Worm (Caenorhabditis elegans) whole organism, L1 larva: ENCODE results near the gene sra-29.

Experiments
- C34B4.2 ChIP-seq: sonication (generic microtip); optimal IDR thresholded peaks from 2 replicates; lab custom pipeline; 2017; ENCODE audit warnings: mild to moderate bottlenecking, missing genetic modification characterization, missing compliant biosample characterization
- aly-2 ChIP-seq: fragments of 150-350 bp; optimal IDR thresholded peaks from 2 replicates; lab custom pipeline; 2014; ENCODE audit warnings: missing biosample characterization, missing genetic modification characterization
- ama-1 ChIP-seq: fragments of 150-350 bp; optimal IDR thresholded peaks from 2 replicates; lab custom pipeline; 2014
- blmp-1 ChIP-seq: fragments of 150-350 bp; optimal IDR thresholded peaks from 2 replicates; lab custom pipeline; 2014; ENCODE audit warnings: missing biosample characterization, missing genetic modification characterization
- ceh-82 ChIP-seq, 3 experiments: fragments of 150-350 bp in 1 of 3; sonication (generic microtip) in 2 of 3; optimal IDR thresholded peaks; 2 replicates each; lab custom pipeline; 2014 to 2017; ENCODE audit warnings: missing biosample characterization in 3 of 3, missing genetic modification characterization in 3 of 3
- ceh-88 ChIP-seq: fragments of 200-800 bp; sonication (Bioruptor generic); IDR thresholded peaks from 2 replicates; pipeline ENCODE4 v1.3.6; 2022; ENCODE audit warnings: missing genetic modification characterization, missing compliant biosample characterization
- ceh-90 ChIP-seq: sonication (generic microtip); optimal IDR thresholded peaks from 2 replicates; lab custom pipeline; 2016; ENCODE audit warnings: missing genetic modification characterization, missing compliant biosample characterization
- efl-1 ChIP-seq, 4 experiments: fragments of 150-350 bp; optimal IDR thresholded peaks in 3 of 4; peaks in 1 of 4; 1 replicate in 1 of 4; 2 replicates in 3 of 4; lab custom pipeline; 2014; ENCODE audit warnings: missing biosample characterization in 2 of 4, missing genetic modification characterization in 2 of 4, missing genetic modification reagents in 2 of 4
- efl-3 ChIP-seq: fragments of 200-800 bp; sonication (Bioruptor generic); optimal IDR thresholded peaks from 2 replicates; lab custom pipeline; 2018; ENCODE audit warnings: mild to moderate bottlenecking, missing genetic modification characterization, missing compliant biosample characterization
- elt-2 ChIP-seq: sonication (generic microtip); optimal IDR thresholded peaks from 2 replicates; lab custom pipeline; 2016; ENCODE audit warnings: missing genetic modification characterization, mild to moderate bottlenecking, inconsistent platforms, missing compliant biosample characterization, missing genetic modification reagents
- fkh-10 ChIP-seq: sonication (generic microtip); optimal IDR thresholded peaks from 2 replicates; lab custom pipeline; 2017; ENCODE audit warnings: missing biosample characterization, missing genetic modification reagents, missing genetic modification characterization
- fos-1 ChIP-seq: fragments of 150-350 bp; optimal IDR thresholded peaks from 2 replicates; lab custom pipeline; 2014; ENCODE audit warnings: missing biosample characterization, missing genetic modification characterization
- hpl-2 ChIP-seq: fragments of 150-350 bp; optimal IDR thresholded peaks from 2 replicates; lab custom pipeline; 2014; ENCODE audit warnings: missing biosample characterization, missing genetic modification reagents, missing genetic modification characterization
- irx-1 ChIP-seq: sonication (generic microtip); optimal IDR thresholded peaks from 2 replicates; lab custom pipeline; 2016; ENCODE audit warnings: missing genetic modification characterization, missing compliant biosample characterization
- lin-13 ChIP-seq: fragments of 150-350 bp; optimal IDR thresholded peaks from 2 replicates; lab custom pipeline; 2014; ENCODE audit warnings: missing biosample characterization, missing genetic modification reagents, missing genetic modification characterization
- lin-14 ChIP-seq: fragments of 200-800 bp; sonication (Bioruptor generic); optimal IDR thresholded peaks from 2 replicates; lab custom pipeline; 2018; ENCODE audit warnings: mild to moderate bottlenecking, missing genetic modification characterization, moderate library complexity, missing compliant biosample characterization
- lin-39 ChIP-seq: fragments of 150-350 bp; optimal IDR thresholded peaks from 2 replicates; lab custom pipeline; 2014; ENCODE audit warnings: missing biosample characterization, missing genetic modification reagents, missing genetic modification characterization
- lir-3 ChIP-seq: sonication (generic microtip); optimal IDR thresholded peaks from 2 replicates; lab custom pipeline; 2016; ENCODE audit warnings: mild to moderate bottlenecking, missing genetic modification characterization, moderate library complexity, missing compliant biosample characterization; ENCODE audit not compliant: poor library complexity
- lsy-2 ChIP-seq, 2 experiments: fragments of 150-350 bp; optimal IDR thresholded peaks; 2 replicates each; lab custom pipeline; 2014; ENCODE audit warnings: missing biosample characterization in 2 of 2, missing genetic modification characterization in 2 of 2
- mdl-1 ChIP-seq, 2 experiments: fragments of 150-350 bp; optimal IDR thresholded peaks; 2 replicates each; lab custom pipeline; 2014 to 2017; ENCODE audit warnings: missing biosample characterization in 2 of 2, missing genetic modification characterization in 2 of 2, inconsistent platforms in 1 of 2
- nhr-19 ChIP-seq: fragments of 200-800 bp; sonication (Bioruptor generic); conservative IDR thresholded peaks from 2 replicates; pipeline ENCODE4 v1.3.6; 2022; ENCODE audit warnings: missing genetic modification characterization, missing compliant biosample characterization
- nhr-20 ChIP-seq: sonication (generic microtip); optimal IDR thresholded peaks from 2 replicates; lab custom pipeline; 2016; ENCODE audit warnings: mild to moderate bottlenecking, missing genetic modification characterization, missing compliant biosample characterization
- nhr-47 ChIP-seq: sonication (generic microtip); optimal IDR thresholded peaks from 2 replicates; lab custom pipeline; 2016; ENCODE audit warnings: mild to moderate bottlenecking, missing genetic modification characterization, moderate library complexity, missing compliant biosample characterization
- nhr-71 ChIP-seq: sonication (generic microtip); optimal IDR thresholded peaks from 2 replicates; lab custom pipeline; 2016; ENCODE audit warnings: mild to moderate bottlenecking, missing genetic modification characterization, moderate library complexity, missing compliant biosample characterization
- nhr-76 ChIP-seq: sonication (generic microtip); optimal IDR thresholded peaks from 2 replicates; lab custom pipeline; 2017; ENCODE audit warnings: missing biosample characterization, missing genetic modification characterization
- nhr-84 ChIP-seq: sonication (generic microtip); optimal IDR thresholded peaks from 2 replicates; lab custom pipeline; 2017; ENCODE audit warnings: missing biosample characterization, missing genetic modification characterization
- nhr-85 ChIP-seq: sonication (generic microtip); peaks from one replicate; lab custom pipeline; 2016; ENCODE audit warnings: missing genetic modification characterization, inconsistent platforms, missing compliant biosample characterization
- nhr-90 ChIP-seq: sonication (generic microtip); optimal IDR thresholded peaks from 2 replicates; lab custom pipeline; 2016; ENCODE audit warnings: mild to moderate bottlenecking, missing genetic modification characterization, missing compliant biosample characterization; ENCODE audit not compliant: poor library complexity
- pag-3 ChIP-seq: sonication (generic microtip); optimal IDR thresholded peaks from 2 replicates; lab custom pipeline; 2017; ENCODE audit warnings: missing genetic modification characterization, mild to moderate bottlenecking, missing compliant biosample characterization, antibody characterized with exemption, borderline replicate concordance; ENCODE audit not compliant: insufficient read depth
- pqm-1 ChIP-seq: sonication (generic microtip); optimal IDR thresholded peaks from 3 replicates; lab custom pipeline; 2017; ENCODE audit warnings: missing biosample characterization, missing genetic modification characterization
- rnt-1 ChIP-seq: sonication (generic microtip); optimal IDR thresholded peaks from 2 replicates; lab custom pipeline; 2016; ENCODE audit warnings: mild to moderate bottlenecking, missing genetic modification characterization, moderate library complexity, missing compliant biosample characterization
- snu-23 ChIP-seq: sonication (generic microtip); optimal IDR thresholded peaks from 2 replicates; lab custom pipeline; 2016; ENCODE audit warnings: missing genetic modification characterization, missing compliant biosample characterization
- tlp-1 ChIP-seq: fragments of 150-350 bp; optimal IDR thresholded peaks from 2 replicates; lab custom pipeline; 2014; ENCODE audit warnings: missing biosample characterization, missing genetic modification characterization
- unc-30 ChIP-seq: sonication (generic microtip); optimal IDR thresholded peaks from 2 replicates; lab custom pipeline; 2017; ENCODE audit warnings: missing biosample characterization, missing genetic modification characterization
- unc-86 ChIP-seq: sonication (generic microtip); optimal IDR thresholded peaks from 2 replicates; lab custom pipeline; 2016; ENCODE audit warnings: missing genetic modification characterization, missing compliant biosample characterization
- vab-15 ChIP-seq: sonication (generic microtip); optimal IDR thresholded peaks from 2 replicates; lab custom pipeline; 2017; ENCODE audit warnings: missing genotype, mild to moderate bottlenecking, missing genetic modification characterization, missing compliant biosample characterization
- zag-1 ChIP-seq: fragments of 150-350 bp; optimal IDR thresholded peaks from 2 replicates; lab custom pipeline; 2014; ENCODE audit warnings: missing biosample characterization, missing genetic modification characterization
- ztf-11 ChIP-seq, 2 experiments: sonication (generic microtip); optimal IDR thresholded peaks; 2 replicates each; lab custom pipeline; 2016 to 2017; ENCODE audit warnings: missing genetic modification characterization in 2 of 2, missing biosample characterization in 1 of 2, missing compliant biosample characterization in 1 of 2
- ztf-4 ChIP-seq: fragments of 150-350 bp; optimal IDR thresholded peaks from 2 replicates; lab custom pipeline; 2014; ENCODE audit warnings: missing biosample characterization, missing genetic modification characterization

sra-29 gene

ce11 chrII:6587264-6587870, 11.8 kb upstream of the sra-29 start, which contains the start of gene C56C10.7:
C56C10.7 (minus strand) TSS chrII:6587575.
- TF ChIP-seq rnt-1 (tag; lab: Kevin White, UChicago) (no peak), ceh-82 (tag; optimal IDR thresholded peaks at IDR 0.05; lab: Kevin White, UChicago) (peak in 1 of 3 experiments; percentile 16), irx-1 (no peak), nhr-90 (tag; lab: Kevin White, UChicago) (peak; percentile 39), snu-23 (GFP tag; lab: Kevin White, UChicago) (peak; percentile 32), lsy-2 (tag; optimal IDR thresholded peaks at IDR 0.05; lab: Kevin White, UChicago) (peak in 1 of 2 experiments; percentile 15), ztf-11 (tag; optimal IDR thresholded peaks at IDR 0.05; lab: Kevin White, UChicago) (peak in 1 of 2 experiments; percentile 3), elt-2 (tag; lab: Kevin White, UChicago) (peak; percentile 30), nhr-19 (GFP tag; lab: Robert Waterston, UW) (no peak), aly-2 (tag; lab: Kevin White, UChicago) (peak; percentile 75), nhr-71 (peak; percentile 11), nhr-85 (tag; lab: Kevin White, UChicago) (peak; percentile 24), ama-1 (peak; percentile 62), nhr-20 (tag; lab: Kevin White, UChicago) (peak; percentile 1)

ce11 chrII:6582758-6583157, 7.2 kb upstream of the sra-29 start, which contains the start of gene C56C10.4:
C56C10.4 (plus strand) TSS chrII:6583058.
- TF ChIP-seq hpl-2 (GFP tag; lab: Kevin White, UChicago) (no peak), lin-39 (no peak), C34B4.2 (no peak)

ce11 chrII:6581236-6581635, 5.7 kb upstream of the sra-29 start, which contains the start of gene C56C10.6:
C56C10.6 (minus strand) TSS chrII:6581336.
- no peak for TF ChIP-seq nhr-47 (tag; lab: Kevin White, UChicago)
- no peak for TF ChIP-seq efl-1 (optimal IDR thresholded peaks at IDR 0.05; lab: Kevin White, UChicago)
- TF ChIP-seq efl-1 (GFP tag; optimal IDR thresholded peaks at IDR 0.05 in 1 of 2; lab: Kevin White, UChicago): peak in 1 of 2 experiments; percentile 28
- no peak for TF ChIP-seq lir-3 (tag; lab: Kevin White, UChicago)

- TF ChIP-seq unc-30 (tag; lab: Kevin White, UChicago) (no peak), pag-3 (no peak), zag-1 (tag; lab: Kevin White, UChicago) (no peak), unc-86 (tag; lab: Kevin White, UChicago) (no peak), nhr-85 (tag; lab: Kevin White, UChicago) (no peak), lin-13 (GFP tag; lab: Kevin White, UChicago) (no peak), aly-2 (tag; lab: Kevin White, UChicago) (no peak), blmp-1 (tag; lab: Kevin White, UChicago) (no peak), mdl-1 (tag; optimal IDR thresholded peaks at IDR 0.05; lab: Kevin White, UChicago) (no peak)
- TF ChIP-seq, all 84 proteins: peak for 0
These were observed 2.8 kb upstream of the sra-29 start, which contains the start of gene sra-31 for ce11 chrII:6578378-6578777. sra-31 (minus strand) TSS chrII:6578478.

ce11 chrII:6573677-6574076, 1.9 kb downstream of the sra-29 start, which contains the start of gene sra-28:
sra-28 (minus strand) TSS chrII:6573777.
- TF ChIP-seq lin-14 (GFP tag; lab: Kevin White, UChicago) (no peak), efl-3 (GFP tag; lab: Kevin White, UChicago) (no peak), tlp-1 (tag; lab: Kevin White, UChicago) (no peak), ceh-90 (tag; lab: Kevin White, UChicago) (no peak), nhr-84 (no peak), nhr-76 (tag; lab: Kevin White, UChicago) (no peak), fos-1 (tag; lab: Kevin White, UChicago) (no peak), pqm-1 (no peak), ztf-4 (tag; lab: Kevin White, UChicago) (no peak), C34B4.2 (no peak), vab-15 (no peak), ztf-11 (tag; optimal IDR thresholded peaks at IDR 0.05; lab: Kevin White, UChicago) (no peak), ceh-88 (GFP tag; lab: Robert Waterston, UW) (no peak), fkh-10 (GFP tag; lab: Kevin White, UChicago) (no peak)
- TF ChIP-seq, all 84 proteins: peak for 0
